Worm (Caenorhabditis elegans) whole organism, L3 larva: ENCODE measurements around the gene best-4.
A peak's percentile ranks its signal among the peaks of the same experiment; 100 is the strongest.

Experiments used
- R02D3.7 ChIP-seq: fragments of 150-350 bp; optimal IDR thresholded peaks from 2 replicates; lab custom pipeline; 2014; ENCODE audit warnings: missing biosample characterization, missing genetic modification characterization
- ZK546.5 ChIP-seq: sonication (generic microtip); optimal IDR thresholded peaks from 2 replicates; lab custom pipeline; 2017; ENCODE audit warnings: missing biosample characterization, missing genetic modification characterization
- ceh-16 ChIP-seq: sonication (generic microtip); optimal IDR thresholded peaks from 2 replicates; lab custom pipeline; 2017; ENCODE audit warnings: missing biosample characterization, missing genetic modification characterization
- ceh-28 ChIP-seq: fragments of 150-350 bp; optimal IDR thresholded peaks from 2 replicates; lab custom pipeline; 2014; ENCODE audit warnings: missing biosample characterization, missing genetic modification reagents, missing genetic modification characterization
- ceh-82 ChIP-seq: fragments of 150-350 bp; optimal IDR thresholded peaks from 2 replicates; lab custom pipeline; 2014; ENCODE audit warnings: missing biosample characterization, missing genetic modification characterization
- ceh-9 ChIP-seq: sonication (generic microtip); optimal IDR thresholded peaks from 2 replicates; lab custom pipeline; 2018; ENCODE audit warnings: missing biosample characterization, missing genetic modification characterization
- daf-12 ChIP-seq: fragments of 150-350 bp; optimal IDR thresholded peaks from 2 replicates; lab custom pipeline; 2014; ENCODE audit warnings: missing biosample characterization, missing genetic modification reagents, missing genetic modification characterization
- egl-27 ChIP-seq: sonication (generic microtip); optimal IDR thresholded peaks from 4 replicates; lab custom pipeline; 2017; ENCODE audit warnings: missing biosample characterization, missing genetic modification reagents, missing genetic modification characterization
- egl-5 ChIP-seq: fragments of 150-350 bp; optimal IDR thresholded peaks from 2 replicates; lab custom pipeline; 2017; ENCODE audit warnings: missing biosample characterization, missing genetic modification reagents, missing genetic modification characterization, inconsistent platforms
- elt-1 ChIP-seq: fragments of 150-350 bp; optimal IDR thresholded peaks from 2 replicates; lab custom pipeline; 2014; ENCODE audit warnings: missing biosample characterization, missing genetic modification characterization
- elt-2 ChIP-seq: sonication (generic microtip); optimal IDR thresholded peaks from 2 replicates; lab custom pipeline; 2016; ENCODE audit warnings: missing genetic modification reagents, mild to moderate bottlenecking, missing genetic modification characterization, missing compliant biosample characterization
- fkh-10 ChIP-seq: sonication (generic microtip); optimal IDR thresholded peaks from 2 replicates; lab custom pipeline; 2017; ENCODE audit warnings: missing biosample characterization, missing genetic modification reagents, missing genetic modification characterization
- fkh-2 ChIP-seq: fragments of 150-350 bp; optimal IDR thresholded peaks from 2 replicates; lab custom pipeline; 2014; ENCODE audit warnings: missing biosample characterization, missing genetic modification reagents, missing genetic modification characterization
- fos-1 ChIP-seq: fragments of 150-350 bp; optimal IDR thresholded peaks from 2 replicates; lab custom pipeline; 2014; ENCODE audit warnings: missing biosample characterization, missing genetic modification characterization
- hmg-11 ChIP-seq: sonication (generic microtip); optimal IDR thresholded peaks from 2 replicates; lab custom pipeline; 2016; ENCODE audit warnings: missing genetic modification characterization, missing compliant biosample characterization
- jun-1 ChIP-seq: fragments of 150-350 bp; optimal IDR thresholded peaks from 2 replicates; lab custom pipeline; 2014; ENCODE audit warnings: missing biosample characterization, missing genetic modification reagents, missing genetic modification characterization
- lin-15B ChIP-seq: fragments of 150-350 bp; optimal IDR thresholded peaks from 2 replicates; lab custom pipeline; 2014; ENCODE audit warnings: missing biosample characterization, missing genetic modification characterization
- lin-39 ChIP-seq: fragments of 150-350 bp; optimal IDR thresholded peaks from 2 replicates; lab custom pipeline; 2018; ENCODE audit warnings: missing biosample characterization, missing genetic modification reagents, missing genetic modification characterization
- lsy-12 ChIP-seq: sonication (generic microtip); optimal IDR thresholded peaks from 2 replicates; lab custom pipeline; 2016; ENCODE audit warnings: mild to moderate bottlenecking, missing genetic modification characterization, missing compliant biosample characterization
- mdl-1 ChIP-seq: fragments of 150-350 bp; optimal IDR thresholded peaks from 2 replicates; lab custom pipeline; 2014; ENCODE audit warnings: missing biosample characterization, missing genetic modification characterization
- nfya-1 ChIP-seq: sonication (generic microtip); optimal IDR thresholded peaks from 2 replicates; lab custom pipeline; 2017; ENCODE audit warnings: missing genetic modification characterization, mild to moderate bottlenecking, missing compliant biosample characterization, antibody characterized with exemption, moderate library complexity; ENCODE audit not compliant: insufficient read depth
- nhr-11 ChIP-seq: fragments of 150-350 bp; optimal IDR thresholded peaks from 2 replicates; lab custom pipeline; 2014; ENCODE audit warnings: missing biosample characterization, missing genetic modification characterization
- nhr-12 ChIP-seq: fragments of 150-350 bp; optimal IDR thresholded peaks from 2 replicates; lab custom pipeline; 2014; ENCODE audit warnings: missing biosample characterization, missing genetic modification characterization
- nhr-28 ChIP-seq: fragments of 150-350 bp; optimal IDR thresholded peaks from 2 replicates; lab custom pipeline; 2014; ENCODE audit warnings: missing biosample characterization, missing genetic modification characterization
- pha-4 ChIP-seq: fragments of 150-350 bp; optimal IDR thresholded peaks from 2 replicates; lab custom pipeline; 2014; ENCODE audit warnings: missing biosample characterization, missing genetic modification reagents, missing genetic modification characterization
- pqm-1 ChIP-seq: fragments of 150-350 bp; optimal IDR thresholded peaks from 2 replicates; lab custom pipeline; 2017; ENCODE audit warnings: missing biosample characterization, missing genetic modification characterization, inconsistent platforms
- sea-2 ChIP-seq: fragments of 150-350 bp; sonication (generic microtip); optimal IDR thresholded peaks from 4 replicates; lab custom pipeline; 2014; ENCODE audit warnings: missing biosample characterization, missing genetic modification reagents, missing genetic modification characterization
- snpc-4 ChIP-seq: fragments of 150-350 bp; optimal IDR thresholded peaks from 2 replicates; lab custom pipeline; 2014; ENCODE audit warnings: missing biosample characterization, missing genetic modification characterization
- tbx-2 ChIP-seq: sonication (generic microtip); optimal IDR thresholded peaks from 2 replicates; lab custom pipeline; 2016; ENCODE audit warnings: mild to moderate bottlenecking, missing genetic modification characterization, missing compliant biosample characterization
- unc-39 ChIP-seq: sonication (generic microtip); optimal IDR thresholded peaks from 4 replicates; lab custom pipeline; 2017; ENCODE audit warnings: missing biosample characterization, missing genetic modification characterization
- zag-1 ChIP-seq: fragments of 150-350 bp; optimal IDR thresholded peaks from 2 replicates; lab custom pipeline; 2014; ENCODE audit warnings: missing biosample characterization, missing genetic modification characterization
- ztf-4 ChIP-seq: fragments of 150-350 bp; optimal IDR thresholded peaks from 2 replicates; lab custom pipeline; 2014; ENCODE audit warnings: missing biosample characterization, missing genetic modification characterization

best-4 gene

DNA sequence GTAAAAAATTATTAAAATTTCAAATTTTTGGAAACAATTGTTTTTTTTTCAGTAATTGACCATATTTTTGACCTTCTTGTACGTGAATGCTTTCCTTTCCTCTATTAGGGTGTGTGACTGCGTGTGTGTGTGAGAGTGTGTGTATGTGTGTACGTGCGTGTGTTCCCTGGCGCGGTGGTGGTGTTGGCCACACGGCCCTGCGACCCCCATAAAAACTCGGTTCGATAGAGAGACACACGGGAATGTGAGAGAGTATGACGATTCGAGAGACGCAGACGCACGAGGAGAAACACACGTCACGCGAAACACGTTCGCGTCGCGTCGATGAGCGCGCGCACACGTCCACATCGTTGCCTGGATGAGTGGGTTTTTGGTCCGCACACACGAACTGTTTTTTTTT is 7.1 kb upstream of the best-4 start (continued):
- no peak for TF ChIP-seq egl-27 (tag; lab: Kevin White, UChicago)
- TF ChIP-seq R02D3.7 (tag; lab: Kevin White, UChicago), result peak; percentile 12
- TF ChIP-seq lin-15B (tag; lab: Kevin White, UChicago), result peak; percentile 58

DNA sequence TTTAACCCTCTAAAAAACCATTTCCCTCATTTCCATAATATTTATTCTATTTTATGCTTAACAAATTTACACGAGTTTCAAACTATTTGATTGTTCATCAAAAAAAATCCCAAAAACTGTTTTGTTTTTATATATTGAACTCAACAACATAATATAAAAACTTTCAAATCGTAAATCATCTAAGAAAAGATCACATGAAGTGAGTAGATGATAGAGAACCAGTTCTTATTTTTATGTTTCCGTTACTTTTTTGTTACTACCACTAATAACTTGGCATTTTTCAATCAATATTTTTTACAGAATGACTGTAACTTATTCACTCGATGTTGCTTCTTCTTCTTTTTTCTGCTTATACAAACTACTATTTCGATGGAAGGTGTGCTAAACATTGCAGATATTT is 1.0 kb upstream of the best-4 start, which contains the start of gene best-3:
TSS of gene best-3 (plus strand) at position 301 of the 400 bp plus-strand sequence.
- TF ChIP-seq ZK546.5 (tag; lab: Kevin White, UChicago) (no peak), mdl-1 (tag; lab: Kevin White, UChicago) (no peak), hmg-11 (tag; lab: Kevin White, UChicago) (no peak), ztf-4 (tag; lab: Kevin White, UChicago) (no peak), nhr-12 (tag; lab: Kevin White, UChicago) (no peak), lin-39 (tag; lab: Kevin White, UChicago) (no peak)

DNA sequence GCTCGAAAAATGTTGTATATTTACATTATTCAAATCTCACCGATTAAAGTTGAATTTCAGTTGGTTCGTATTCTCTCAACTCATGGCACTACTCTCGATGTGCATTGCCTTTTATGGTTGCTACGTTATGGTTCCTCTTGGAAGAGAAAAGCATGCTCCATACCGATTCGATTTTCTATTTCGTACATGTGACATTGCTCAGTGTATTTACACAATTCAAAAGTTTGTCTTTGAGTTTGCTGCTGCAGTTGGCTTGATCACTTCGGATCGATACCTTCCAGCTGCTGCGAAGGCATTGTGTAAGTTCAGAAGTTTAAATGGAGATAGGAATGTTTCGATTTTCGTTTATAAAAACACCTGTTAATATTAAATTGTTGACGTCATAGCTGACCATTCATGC is 3.5 kb downstream of the best-4 start:
- TF ChIP-seq nhr-12 (tag; lab: Kevin White, UChicago), result no peak
- no peak for TF ChIP-seq ceh-82 (tag; lab: Kevin White, UChicago)
- TF ChIP-seq fkh-2 (tag; lab: Kevin White, UChicago), result no peak
- TF ChIP-seq ceh-16 (tag; lab: Kevin White, UChicago), result no peak
- no peak for TF ChIP-seq ceh-28 (tag; lab: Kevin White, UChicago)
- TF ChIP-seq elt-1 (tag; lab: Kevin White, UChicago), result no peak
- TF ChIP-seq nfya-1 (tag; lab: Kevin White, UChicago), result no peak
- TF ChIP-seq fos-1 (tag; lab: Kevin White, UChicago), result no peak
- TF ChIP-seq jun-1, result no peak
- no peak for TF ChIP-seq zag-1 (tag; lab: Kevin White, UChicago)
- TF ChIP-seq tbx-2 (tag; lab: Kevin White, UChicago), result no peak
- TF ChIP-seq lsy-12 (tag; lab: Kevin White, UChicago), result no peak

DNA sequence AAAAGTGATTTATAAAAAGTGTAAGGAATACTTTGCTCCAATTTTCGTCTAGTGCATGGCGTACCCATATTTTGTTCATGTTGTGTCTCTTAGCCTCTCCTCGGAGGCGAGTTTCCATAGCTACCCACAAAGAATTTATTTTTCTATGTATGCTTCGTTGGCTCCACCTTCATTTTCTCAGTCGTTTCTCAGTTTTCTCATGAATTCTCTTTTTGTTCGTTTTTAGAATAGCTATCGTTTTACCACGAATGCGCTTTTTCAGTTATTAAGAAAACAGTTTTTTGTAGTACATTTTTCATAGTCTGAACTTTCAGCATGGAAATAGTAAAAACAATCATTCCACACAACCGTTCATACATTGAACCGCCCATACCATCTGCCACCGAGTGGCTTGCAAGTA is 5.3 kb downstream of the best-4 start, which contains the start of gene osta-1:
TSS of gene osta-1 (plus strand) at position 309 of the 400 bp plus-strand sequence.
- TF ChIP-seq mdl-1 (tag; lab: Kevin White, UChicago), result no peak
- peak; percentile 75 for TF ChIP-seq nhr-11

DNA sequence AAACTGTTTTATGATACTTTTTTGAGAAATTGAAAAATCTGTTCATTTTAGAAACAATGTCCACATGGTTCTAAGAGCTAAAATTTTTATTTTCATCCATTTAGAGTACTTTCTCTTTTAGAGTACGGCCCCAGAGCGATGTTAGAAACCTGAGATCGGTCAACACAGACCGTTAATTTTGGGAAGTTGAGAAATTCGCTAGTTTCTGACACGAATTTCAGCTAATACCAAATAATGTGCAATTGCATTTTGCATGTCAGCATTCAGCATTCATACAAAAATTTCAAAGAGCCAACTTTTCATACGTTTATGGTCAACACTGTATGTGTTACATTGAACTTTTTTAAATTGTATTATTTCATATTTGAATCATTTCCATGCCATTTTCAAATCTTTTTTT is 6.9 kb downstream of the best-4 start:
- TF ChIP-seq elt-2 (tag; lab: Kevin White, UChicago) (no peak), daf-12 (tag; lab: Kevin White, UChicago) (no peak), fkh-10 (GFP tag; lab: Kevin White, UChicago) (no peak), nfya-1 (tag; lab: Kevin White, UChicago) (no peak), mdl-1 (tag; lab: Kevin White, UChicago) (no peak), ceh-82 (tag; lab: Kevin White, UChicago) (no peak), pqm-1 (tag; lab: Kevin White, UChicago) (no peak), lsy-12 (tag; lab: Kevin White, UChicago) (no peak), hmg-11 (tag; lab: Kevin White, UChicago) (no peak), ceh-9 (tag; lab: Kevin White, UChicago) (no peak), sea-2 (GFP tag; lab: Kevin White, UChicago) (no peak), pha-4 (no peak), ceh-16 (tag; lab: Kevin White, UChicago) (no peak)

DNA sequence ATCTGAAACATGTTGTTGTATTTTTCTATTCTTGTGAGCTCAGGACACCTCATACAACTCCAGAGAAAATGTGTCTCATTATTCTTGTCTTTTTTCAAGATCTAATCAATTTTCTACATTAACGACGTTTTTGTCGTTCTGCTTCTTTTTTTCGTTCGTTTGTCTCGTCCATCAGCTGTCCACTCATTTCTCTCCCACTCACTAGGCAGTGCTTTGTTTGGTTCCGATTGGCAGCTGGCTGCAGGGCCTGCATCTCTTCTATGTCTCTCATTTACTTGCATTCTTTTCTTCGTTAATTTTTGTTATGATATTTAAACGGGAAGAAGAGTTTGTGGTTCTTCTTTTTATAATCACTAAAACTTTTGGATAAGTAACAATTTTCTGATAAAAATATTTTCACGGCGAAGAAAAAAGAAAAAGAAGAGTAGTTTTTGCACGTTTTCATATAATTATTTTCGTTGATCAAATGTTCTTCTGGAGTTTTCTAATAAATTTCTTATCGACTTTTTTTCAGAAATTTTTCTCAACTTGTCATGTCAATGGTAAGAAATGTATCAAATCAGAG is 10.3 kb downstream of the best-4 start, which contains the start of gene 2L52.1:
TSS of gene 2L52.1 (plus strand) at position 515 of the 565 bp plus-strand sequence.
- TF ChIP-seq elt-1 (tag; lab: Kevin White, UChicago), result no peak
- no peak for TF ChIP-seq pqm-1 (tag; lab: Kevin White, UChicago)
- no peak for TF ChIP-seq zag-1 (tag; lab: Kevin White, UChicago)
- no peak for TF ChIP-seq sea-2 (GFP tag; lab: Kevin White, UChicago)
- peak; percentile 9 for TF ChIP-seq hmg-11 (tag; lab: Kevin White, UChicago)
- no peak for TF ChIP-seq snpc-4
- TF ChIP-seq lin-39 (tag; lab: Kevin White, UChicago), result peak; percentile 56
- TF ChIP-seq ceh-28 (tag; lab: Kevin White, UChicago), result peak; percentile 5
- TF ChIP-seq egl-5 (tag; lab: Kevin White, UChicago), result peak; percentile 43
- TF ChIP-seq unc-39, result no peak
- no peak for TF ChIP-seq mdl-1 (tag; lab: Kevin White, UChicago)
- TF ChIP-seq nhr-28, result no peak
- TF ChIP-seq nfya-1 (tag; lab: Kevin White, UChicago), result peak; percentile 59
- TF ChIP-seq elt-2 (tag; lab: Kevin White, UChicago), result no peak
- no peak for TF ChIP-seq nhr-12 (tag; lab: Kevin White, UChicago)
- no peak for TF ChIP-seq lin-15B (tag; lab: Kevin White, UChicago)
